Worm (Caenorhabditis elegans): Measurements from ENCODE around the gene F35F10.13.

- TF ChIP-seq W03F9.2 (tag; optimal IDR thresholded peaks at IDR 0.05) = no peak
- no peak for TF ChIP-seq dao-5 (tag; optimal IDR thresholded peaks at IDR 0.05)
- TF ChIP-seq him-1 (tag; optimal IDR thresholded peaks at IDR 0.05) = no peak
Measured at ce11 chrV:3324178-3324577, 5.3 kb upstream of the F35F10.13 start, which contains the start of gene C17B7.8.
